Worm (Caenorhabditis elegans) whole organism, L1 larva: ENCODE measurements around the gene cest-25.

Experiments
- egl-27 ChIP-seq, 2 experiments: fragments of 150-350 bp in 1 of 2; sonication (generic microtip); optimal IDR thresholded peaks; 3 replicates each; lab custom pipeline; 2017 to 2018; ENCODE audit warnings: missing biosample characterization in 2 of 2, missing genetic modification characterization in 2 of 2, missing genetic modification reagents in 2 of 2
- fkh-10 ChIP-seq: sonication (generic microtip); optimal IDR thresholded peaks from 2 replicates; lab custom pipeline; 2017; ENCODE audit warnings: missing biosample characterization, missing genetic modification reagents, missing genetic modification characterization
- lin-15B ChIP-seq: fragments of 150-350 bp; sonication (generic microtip); optimal IDR thresholded peaks from 3 replicates; lab custom pipeline; 2014; ENCODE audit warnings: missing biosample characterization, missing genetic modification characterization
- lsy-2 ChIP-seq, 2 experiments: fragments of 150-350 bp; optimal IDR thresholded peaks; 2 replicates each; lab custom pipeline; 2014; ENCODE audit warnings: missing biosample characterization in 2 of 2, missing genetic modification characterization in 2 of 2
- mdl-1 ChIP-seq, 2 experiments: fragments of 150-350 bp; optimal IDR thresholded peaks; 2 replicates each; lab custom pipeline; 2014 to 2017; ENCODE audit warnings: missing biosample characterization in 2 of 2, missing genetic modification characterization in 2 of 2, inconsistent platforms in 1 of 2
- mef-2 ChIP-seq: fragments of 150-350 bp; optimal IDR thresholded peaks from 2 replicates; lab custom pipeline; 2014; ENCODE audit warnings: missing biosample characterization, missing genetic modification characterization
- nhr-237 ChIP-seq: fragments of 150-350 bp; optimal IDR thresholded peaks from 2 replicates; lab custom pipeline; 2014; ENCODE audit warnings: missing biosample characterization, missing genetic modification characterization
- nhr-77 ChIP-seq: fragments of 150-350 bp; optimal IDR thresholded peaks from 2 replicates; lab custom pipeline; 2014; ENCODE audit warnings: missing biosample characterization, missing genetic modification characterization
- pqm-1 ChIP-seq: sonication (generic microtip); optimal IDR thresholded peaks from 3 replicates; lab custom pipeline; 2017; ENCODE audit warnings: missing biosample characterization, missing genetic modification characterization
- snpc-4 ChIP-seq: fragments of 150-350 bp; optimal IDR thresholded peaks from 2 replicates; lab custom pipeline; 2014; ENCODE audit warnings: missing biosample characterization, missing genetic modification characterization
- ztf-11 ChIP-seq, 2 experiments: sonication (generic microtip); optimal IDR thresholded peaks; 2 replicates each; lab custom pipeline; 2016 to 2017; ENCODE audit warnings: missing genetic modification characterization in 2 of 2, missing biosample characterization in 1 of 2, missing compliant biosample characterization in 1 of 2

DNA sequence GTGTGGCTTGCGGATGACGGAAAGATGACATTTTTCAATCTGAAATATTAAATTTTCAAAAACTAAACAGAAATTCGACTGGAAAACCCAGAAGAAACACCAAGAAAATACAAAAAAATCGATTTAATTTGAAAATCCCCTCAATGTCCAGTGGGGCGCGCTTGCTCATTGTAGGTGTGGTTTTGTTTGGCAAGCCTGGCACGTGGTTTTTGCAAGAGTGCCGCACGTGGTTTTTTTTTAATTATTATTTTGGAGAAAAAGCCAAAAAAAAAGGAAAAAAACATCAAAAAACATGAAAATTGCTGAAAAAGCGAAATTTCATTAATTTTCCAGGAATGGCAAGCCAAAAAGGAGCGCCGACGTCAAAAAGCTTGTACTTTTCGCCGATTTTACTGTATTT, 29.3 kb upstream of the cest-25 start, which contains the start of gene swsn-3:
- TF ChIP-seq snpc-4 (tag; lab: Kevin White, UChicago), result peak; percentile 88
- peak; percentile 93 for TF ChIP-seq lin-15B (tag; lab: Kevin White, UChicago)
- TF ChIP-seq nhr-237 (tag; lab: Kevin White, UChicago), result peak; percentile 34
- peak in 1 of 2 experiments; percentile 34 for TF ChIP-seq egl-27 (tag; optimal IDR thresholded peaks at IDR 0.05; lab: Kevin White, UChicago)
- peak; percentile 73 for TF ChIP-seq nhr-77 (tag; lab: Kevin White, UChicago)
- TF ChIP-seq fkh-10 (GFP tag; lab: Kevin White, UChicago), result peak; percentile 56
- TF ChIP-seq mdl-1 (tag; optimal IDR thresholded peaks at IDR 0.05; lab: Kevin White, UChicago), result peak in 1 of 2 experiments; percentile 82
- no peak for TF ChIP-seq pqm-1 (tag; lab: Kevin White, UChicago)
- TF ChIP-seq ztf-11 (tag; optimal IDR thresholded peaks at IDR 0.05; lab: Kevin White, UChicago), result peak in 1 of 2 experiments; percentile 82
- TF ChIP-seq mef-2 (tag; lab: Kevin White, UChicago), result no peak
- TF ChIP-seq lsy-2 (tag; optimal IDR thresholded peaks at IDR 0.05; lab: Kevin White, UChicago), result peak; percentile 94 to 95
